Fruit fly (Drosophila melanogaster): ENCODE results near the gene miple2.

miple2 gene

DNA sequence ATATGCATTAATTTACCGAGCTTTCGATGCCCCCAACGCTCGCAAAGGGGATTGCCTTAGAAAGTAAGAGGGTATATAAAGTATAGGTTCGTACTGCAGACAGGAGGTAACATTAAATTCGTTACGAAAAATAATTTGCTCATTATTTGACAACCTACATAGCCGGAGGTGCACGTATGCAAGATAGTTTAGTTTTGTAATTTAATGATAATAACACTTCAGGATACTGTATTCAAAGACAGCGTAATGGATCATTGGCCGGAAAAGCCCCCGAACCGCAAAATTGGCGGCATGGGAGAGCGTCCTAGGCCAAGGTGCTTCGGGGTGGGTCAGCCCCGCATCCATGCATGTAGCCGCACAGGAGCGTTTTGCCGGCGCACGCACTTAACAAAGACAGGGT is 41.3 kb downstream of the miple2 start:
- no peak for TF ChIP-seq Sin3A (optimal IDR thresholded peaks at IDR 0.05)
- TF ChIP-seq Myc (optimal IDR thresholded peaks at IDR 0.05): no peak
- TF ChIP-seq ttk (optimal IDR thresholded peaks at IDR 0.05): no peak
- TF ChIP-seq h (optimal IDR thresholded peaks at IDR 0.05): no peak
- no peak for TF ChIP-seq insv (optimal IDR thresholded peaks at IDR 0.05)
- TF ChIP-seq psq (optimal IDR thresholded peaks at IDR 0.05): no peak

DNA sequence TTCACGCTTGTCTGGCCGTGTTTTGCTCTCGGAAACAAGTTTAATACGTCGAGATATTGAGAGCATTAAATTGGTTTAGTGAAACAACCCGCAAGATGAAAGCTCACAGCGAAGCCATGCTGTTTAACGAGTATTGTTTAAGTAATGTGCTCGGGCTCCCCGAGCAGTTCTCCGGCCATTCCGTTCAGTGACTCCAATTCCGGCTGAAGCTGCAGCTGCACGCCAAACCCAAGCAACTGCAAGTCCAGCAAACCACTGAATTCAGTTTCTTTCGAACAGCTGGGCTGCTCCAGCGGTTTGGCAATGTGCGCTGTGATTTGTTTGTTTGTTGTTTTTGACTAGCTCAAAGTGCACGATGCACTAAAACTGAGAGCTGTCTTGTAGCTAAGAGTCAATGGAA is 44.1 kb downstream of the miple2 start:
- TF ChIP-seq Myc (optimal IDR thresholded peaks at IDR 0.05) (no peak), ttk (optimal IDR thresholded peaks at IDR 0.05) (no peak), Sin3A (optimal IDR thresholded peaks at IDR 0.05) (no peak), psq (optimal IDR thresholded peaks at IDR 0.05) (no peak), h (optimal IDR thresholded peaks at IDR 0.05) (no peak), insv (optimal IDR thresholded peaks at IDR 0.05) (no peak)

DNA sequence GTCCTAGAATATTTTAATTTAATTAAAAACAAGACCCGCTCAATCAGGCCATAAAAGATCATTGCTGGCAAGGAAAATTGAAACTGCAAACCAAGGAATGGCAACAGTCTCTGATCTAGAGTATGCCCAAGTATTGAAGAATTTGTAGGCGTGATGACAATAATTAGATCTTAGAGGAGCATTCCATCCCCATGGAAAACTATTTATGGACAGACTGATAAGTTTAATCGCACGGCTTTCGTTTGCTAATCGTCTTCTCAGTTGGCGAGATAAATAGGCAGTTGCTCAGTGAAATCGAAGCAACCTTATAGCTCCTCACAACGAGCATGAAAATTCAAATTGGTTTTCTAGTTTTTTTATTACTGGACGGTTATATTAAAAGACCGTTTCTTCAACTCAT is 45.8 kb downstream of the miple2 start, which contains the start of gene ddbt:
ddbt (plus strand) TSS at position 301 of the 400 bp plus-strand sequence.
- TF ChIP-seq Myc (optimal IDR thresholded peaks at IDR 0.05) (no peak), h (optimal IDR thresholded peaks at IDR 0.05) (no peak), insv (optimal IDR thresholded peaks at IDR 0.05) (no peak), psq (optimal IDR thresholded peaks at IDR 0.05) (no peak), ttk (optimal IDR thresholded peaks at IDR 0.05) (no peak), Sin3A (optimal IDR thresholded peaks at IDR 0.05) (no peak)

DNA sequence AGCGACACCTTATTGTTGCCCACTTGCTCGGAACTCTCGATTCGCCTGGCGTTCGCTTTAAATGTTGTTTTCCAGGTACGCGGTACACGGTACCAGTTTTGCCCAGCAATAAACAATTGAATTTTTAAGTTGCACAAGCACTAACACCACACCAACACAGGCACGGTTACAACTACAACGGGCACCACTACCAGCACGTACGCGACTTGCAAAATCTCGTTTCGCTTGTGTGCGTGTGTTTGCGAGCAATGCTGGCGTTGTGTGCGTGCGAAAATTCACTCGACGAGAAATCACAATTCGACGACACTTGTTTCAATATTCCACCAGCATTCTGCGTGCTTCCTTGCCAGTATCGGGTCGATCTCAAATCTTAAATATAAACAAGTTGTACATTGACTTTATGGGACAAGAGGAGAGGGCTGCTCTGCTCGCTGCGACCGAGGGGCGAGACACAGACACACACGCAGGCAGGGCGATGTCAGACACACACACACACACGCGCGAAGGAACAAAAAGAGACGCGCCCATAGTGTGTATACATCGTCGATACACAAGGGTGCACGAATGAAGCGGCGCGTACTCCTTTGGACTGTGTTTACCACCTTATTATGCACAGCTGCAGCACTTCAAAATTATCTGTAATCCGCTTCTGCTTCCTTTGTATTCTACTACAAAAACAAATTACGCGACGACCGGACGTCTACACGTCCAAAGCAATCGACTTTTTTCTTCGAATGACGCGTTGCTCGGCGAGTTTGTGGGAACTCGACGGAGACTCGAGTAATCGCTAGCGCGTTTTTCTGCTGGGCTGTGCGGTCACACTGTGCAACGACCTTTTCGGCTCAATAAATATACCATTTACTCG is 48.4 kb downstream of the miple2 start, which contains the start of gene fwd:
fwd (minus strand) TSS at position 740 of the 865 bp plus-strand sequence.
- TF ChIP-seq insv (optimal IDR thresholded peaks at IDR 0.05) (no peak), Sin3A (optimal IDR thresholded peaks at IDR 0.05) (no peak), ttk (optimal IDR thresholded peaks at IDR 0.05) (no peak), h (optimal IDR thresholded peaks at IDR 0.05) (no peak), psq (optimal IDR thresholded peaks at IDR 0.05) (no peak), Myc (optimal IDR thresholded peaks at IDR 0.05) (no peak)

DNA sequence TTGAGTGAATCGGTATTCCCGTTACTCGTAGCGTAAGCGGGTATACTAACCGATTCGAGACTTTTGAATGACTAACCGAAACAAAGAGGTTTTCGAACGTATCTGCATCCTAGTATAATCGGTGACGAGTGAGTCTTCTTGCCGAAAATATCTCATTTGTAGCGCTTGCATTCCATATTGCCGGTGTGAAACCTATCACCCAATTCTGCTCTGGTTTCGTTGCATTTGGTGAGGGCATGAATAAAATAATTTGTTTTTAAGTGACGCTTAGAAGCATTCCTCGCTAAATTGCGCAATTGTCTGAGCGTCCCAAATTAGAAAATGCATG is 49.0 kb downstream of the miple2 start:
- TF ChIP-seq psq (optimal IDR thresholded peaks at IDR 0.05) (no peak), insv (optimal IDR thresholded peaks at IDR 0.05) (no peak), ttk (optimal IDR thresholded peaks at IDR 0.05) (no peak), Myc (optimal IDR thresholded peaks at IDR 0.05) (no peak), h (optimal IDR thresholded peaks at IDR 0.05) (no peak), Sin3A (optimal IDR thresholded peaks at IDR 0.05) (no peak)

DNA sequence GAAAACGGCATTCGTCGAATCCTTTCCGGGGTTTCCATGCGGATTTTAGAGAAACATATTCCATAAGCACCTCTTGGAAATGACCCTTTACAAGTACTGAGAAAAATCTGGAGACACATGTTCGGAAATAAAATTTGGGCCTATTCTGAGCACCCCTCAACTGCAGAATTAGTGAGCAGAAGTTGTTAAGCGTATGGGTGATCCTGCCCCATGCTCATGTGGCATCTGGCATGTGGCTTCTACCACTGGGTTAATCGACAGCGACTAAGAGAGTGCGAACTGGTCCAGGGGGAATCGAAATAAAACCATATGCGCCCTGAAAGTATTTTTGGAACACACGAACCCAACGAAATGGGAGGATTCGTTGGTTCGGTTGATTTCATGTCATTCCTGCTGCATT is 49.8 kb downstream of the miple2 start:
- no peak for TF ChIP-seq ttk (optimal IDR thresholded peaks at IDR 0.05)
- TF ChIP-seq insv (optimal IDR thresholded peaks at IDR 0.05): no peak
- no peak for TF ChIP-seq Sin3A (optimal IDR thresholded peaks at IDR 0.05)
- no peak for TF ChIP-seq Myc (optimal IDR thresholded peaks at IDR 0.05)
- TF ChIP-seq h (optimal IDR thresholded peaks at IDR 0.05): no peak
- no peak for TF ChIP-seq psq (optimal IDR thresholded peaks at IDR 0.05)

DNA sequence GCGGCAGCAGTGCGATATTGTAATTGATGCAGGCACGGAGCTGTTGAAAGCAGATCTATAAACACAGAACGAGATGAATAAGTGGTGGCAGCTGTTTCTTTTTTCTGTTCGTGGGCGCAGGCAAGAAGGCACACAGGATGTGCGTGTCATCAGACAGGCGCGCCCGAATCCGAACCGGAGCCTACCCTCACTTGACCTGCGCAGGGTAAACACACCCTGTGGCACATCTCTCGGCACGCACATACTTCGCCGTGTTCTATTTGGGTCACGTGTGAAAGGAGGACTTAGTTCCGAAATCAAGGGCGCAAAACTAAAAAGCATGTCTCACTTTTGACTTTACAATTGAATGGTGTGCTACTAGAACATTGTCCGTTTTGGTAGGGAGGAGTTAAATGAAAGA is 50.5 kb downstream of the miple2 start:
- no peak for TF ChIP-seq Sin3A (optimal IDR thresholded peaks at IDR 0.05)
- TF ChIP-seq insv (optimal IDR thresholded peaks at IDR 0.05): no peak
- TF ChIP-seq ttk (optimal IDR thresholded peaks at IDR 0.05): no peak
- no peak for TF ChIP-seq h (optimal IDR thresholded peaks at IDR 0.05)
- no peak for TF ChIP-seq Myc (optimal IDR thresholded peaks at IDR 0.05)
- TF ChIP-seq psq (optimal IDR thresholded peaks at IDR 0.05): no peak

DNA sequence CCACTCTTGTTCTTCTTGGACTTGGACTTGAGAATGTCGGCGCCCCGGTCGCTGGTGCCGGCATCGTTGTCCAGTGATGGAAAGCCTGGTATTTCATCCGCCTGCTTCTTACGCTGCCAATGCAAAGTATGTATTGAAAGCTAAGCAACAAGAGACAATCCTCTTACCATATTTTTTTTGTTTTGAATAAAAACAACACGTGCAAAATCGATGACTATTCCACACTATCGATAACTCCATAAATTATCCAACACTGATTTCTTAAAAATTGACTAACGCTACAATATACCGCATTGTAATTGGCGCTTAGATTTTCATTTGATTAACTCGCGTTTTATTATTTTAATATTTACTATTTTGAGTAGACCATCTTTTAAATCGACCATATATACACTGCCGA is 53.5 kb downstream of the miple2 start, which contains the start of gene CG32344:
CG32344 (minus strand) TSS at position 235 of the 400 bp plus-strand sequence.
- TF ChIP-seq Myc (optimal IDR thresholded peaks at IDR 0.05): no peak
- TF ChIP-seq psq (optimal IDR thresholded peaks at IDR 0.05): no peak
- no peak for TF ChIP-seq h (optimal IDR thresholded peaks at IDR 0.05)
- no peak for TF ChIP-seq Sin3A (optimal IDR thresholded peaks at IDR 0.05)
- TF ChIP-seq ttk (optimal IDR thresholded peaks at IDR 0.05): no peak
- TF ChIP-seq insv (optimal IDR thresholded peaks at IDR 0.05): no peak
